Worm (Caenorhabditis elegans) whole organism, young adult: ENCODE data around the gene K02E2.8.

Source experiments
- F10E7.11 ChIP-seq: sonication (generic microtip); optimal IDR thresholded peaks from 2 replicates; lab custom pipeline; 2017; ENCODE audit warnings: mild to moderate bottlenecking, missing genetic modification characterization, moderate library complexity, missing compliant biosample characterization
- F49E8.2 ChIP-seq: sonication (generic microtip); optimal IDR thresholded peaks from 3 replicates; lab custom pipeline; 2017; ENCODE audit warnings: missing genetic modification characterization, mild to moderate bottlenecking, missing compliant biosample characterization, antibody characterized with exemption, moderate library complexity; ENCODE audit not compliant: insufficient read depth
- ama-1 ChIP-seq, 3 experiments: fragments of 150-350 bp in 1 of 3; sonication (generic microtip) in 2 of 3; optimal IDR thresholded peaks; 2 replicates each; lab custom pipeline; 2014 to 2018; ENCODE audit warnings: missing biosample characterization in 2 of 3, missing genetic modification characterization in 2 of 3, missing genetic modification reagents in 2 of 3
- aptf-2 ChIP-seq: fragments of 200-800 bp; sonication (Bioruptor generic); conservative IDR thresholded peaks from 2 replicates; pipeline ENCODE4 v1.3.6; 2022; ENCODE audit warnings: missing genetic modification reagents, missing genetic modification characterization, missing compliant biosample characterization
- aptf-3 ChIP-seq: fragments of 200-800 bp; sonication (Bioruptor generic); IDR thresholded peaks from 2 replicates; pipeline ENCODE4 v1.3.6; 2022; ENCODE audit warnings: missing genetic modification characterization, missing compliant biosample characterization
- ceh-40 ChIP-seq: fragments of 200-800 bp; sonication (Bioruptor generic); IDR thresholded peaks from 2 replicates; pipeline ENCODE4 v1.3.6; 2022; ENCODE audit warnings: missing genetic modification characterization, missing compliant biosample characterization
- dpl-1 ChIP-seq: fragments of 150-350 bp; optimal IDR thresholded peaks from 2 replicates; lab custom pipeline; 2014; ENCODE audit warnings: missing biosample characterization, missing genetic modification reagents, missing genetic modification characterization
- efl-1 ChIP-seq: fragments of 150-350 bp; optimal IDR thresholded peaks from 2 replicates; lab custom pipeline; 2014; ENCODE audit warnings: missing biosample characterization, missing genetic modification reagents, missing genetic modification characterization
- ets-4 ChIP-seq: fragments of 200-800 bp; sonication (Bioruptor generic); optimal IDR thresholded peaks from 2 replicates; lab custom pipeline; 2018; ENCODE audit warnings: mild to moderate bottlenecking, missing genetic modification characterization, missing compliant biosample characterization
- fkh-3 ChIP-seq: sonication (generic microtip); optimal IDR thresholded peaks from 2 replicates; lab custom pipeline; 2016; ENCODE audit warnings: mild to moderate bottlenecking, missing genetic modification characterization, missing compliant biosample characterization
- lag-1 ChIP-seq: fragments of 200-800 bp; sonication (Bioruptor generic); IDR thresholded peaks from 2 replicates; pipeline ENCODE4 v1.3.6; 2022; ENCODE audit warnings: missing genetic modification reagents, missing genetic modification characterization, missing compliant biosample characterization
- pha-4 ChIP-seq: fragments of 150-350 bp; sonication (generic microtip); optimal IDR thresholded peaks from 2 replicates; lab custom pipeline; 2014; ENCODE audit warnings: missing biosample characterization, missing genetic modification reagents, missing genetic modification characterization

- TF ChIP-seq F49E8.2 (no peak), dpl-1 (GFP tag; lab: Kevin White, UChicago) (no peak), F10E7.11 (tag; lab: Kevin White, UChicago) (no peak), pha-4 (tag; lab: Kevin White, UChicago) (no peak), efl-1 (no peak), aptf-3 (GFP tag; lab: Robert Waterston, UW) (no peak), ama-1 (optimal IDR thresholded peaks at IDR 0.05; lab: Kevin White, UChicago) (no peak), ama-1 (GFP tag; optimal IDR thresholded peaks at IDR 0.05; lab: Kevin White, UChicago) (no peak), fkh-3 (tag; lab: Kevin White, UChicago) (no peak), ets-4 (GFP tag; lab: Kevin White, UChicago) (no peak), lag-1 (no peak), aptf-2 (GFP tag; lab: Robert Waterston, UW) (no peak), ceh-40 (GFP tag; lab: Robert Waterston, UW) (no peak)
Observed at ce11 chrV:20376070-20376469, 9.3 kb upstream of the K02E2.8 start.
